Fruit fly (Drosophila melanogaster) whole organism, prepupa: Measurements from ENCODE around the gene CG13896.

Source experiments
- CG10631 ChIP-seq: fragments of 200-800 bp; sonication (Bioruptor generic); optimal IDR thresholded peaks from 2 replicates; lab custom pipeline; 2016; ENCODE audit warnings: missing biosample characterization, missing genetic modification characterization
- CG10669 ChIP-seq: fragments of 200-800 bp; sonication (Bioruptor generic); optimal IDR thresholded peaks from 3 replicates; lab custom pipeline; 2018; ENCODE audit warnings: missing biosample characterization, mild to moderate bottlenecking, missing genetic modification characterization, moderate library complexity
- CG11762 ChIP-seq: fragments of 200-800 bp; sonication (Bioruptor generic); optimal IDR thresholded peaks from 3 replicates; lab custom pipeline; 2016; ENCODE audit warnings: missing biosample characterization, missing genetic modification characterization; ENCODE audit not compliant: insufficient read depth
- CG15336 ChIP-seq: fragments of 200-800 bp; sonication (Bioruptor generic); IDR thresholded peaks from 2 replicates; pipeline ENCODE4 v1.3.6; 2022; ENCODE audit warnings: missing biosample characterization, missing genetic modification characterization
- CG16779 ChIP-seq: fragments of 200-800 bp; sonication (Bioruptor generic); optimal IDR thresholded peaks from 3 replicates; lab custom pipeline; 2017; ENCODE audit warnings: missing biosample characterization, mild to moderate bottlenecking, missing genetic modification characterization
- CG3032 ChIP-seq: fragments of 200-800 bp; optimal IDR thresholded peaks from 2 replicates; lab custom pipeline; 2019; ENCODE audit warnings: missing biosample characterization, mild to moderate bottlenecking, missing genetic modification characterization, moderate library complexity
- CG31627 ChIP-seq: fragments of 200-800 bp; sonication (Bioruptor generic); optimal IDR thresholded peaks from 3 replicates; lab custom pipeline; 2016; ENCODE audit warnings: missing biosample characterization, missing genetic modification characterization
- CG34406 ChIP-seq: fragments of 200-800 bp; sonication (Bioruptor generic); optimal IDR thresholded peaks from 3 replicates; lab custom pipeline; 2016; ENCODE audit warnings: missing biosample characterization, missing genetic modification characterization
- CG3919 ChIP-seq: fragments of 200-800 bp; sonication (Bioruptor generic); optimal IDR thresholded peaks from 3 replicates; lab custom pipeline; 2016; ENCODE audit warnings: missing biosample characterization, missing genetic modification characterization
- CG4318 ChIP-seq: fragments of 200-800 bp; sonication (Bioruptor generic); optimal IDR thresholded peaks from 3 replicates; lab custom pipeline; 2017; ENCODE audit warnings: missing biosample characterization, mild to moderate bottlenecking, missing genetic modification characterization
- CG6163 ChIP-seq: fragments of 200-800 bp; sonication (Bioruptor generic); IDR thresholded peaks from 3 replicates; pipeline ENCODE4 v1.3.6; 2022; ENCODE audit warnings: missing biosample characterization, missing genetic modification characterization
- CG6792 ChIP-seq: fragments of 200-800 bp; sonication (Bioruptor generic); optimal IDR thresholded peaks from 3 replicates; lab custom pipeline; 2016; ENCODE audit warnings: missing biosample characterization, missing genetic modification characterization
- CG6808 ChIP-seq: fragments of 200-800 bp; sonication (Bioruptor generic); optimal IDR thresholded peaks from 3 replicates; lab custom pipeline; 2017; ENCODE audit warnings: missing biosample characterization, missing genetic modification characterization, mild to moderate bottlenecking, moderate library complexity, missing genetic modification reagents
- CG6854 ChIP-seq: fragments of 200-800 bp; sonication (Bioruptor generic); optimal IDR thresholded peaks from 2 replicates; lab custom pipeline; 2017; ENCODE audit warnings: missing biosample characterization, mild to moderate bottlenecking, missing genetic modification characterization
- CG7368 ChIP-seq: fragments of 200-800 bp; sonication (Bioruptor generic); optimal IDR thresholded peaks from 3 replicates; lab custom pipeline; 2016; ENCODE audit warnings: missing biosample characterization, missing genetic modification characterization
- CG8119 ChIP-seq: fragments of 200-800 bp; sonication (Bioruptor generic); IDR thresholded peaks from 3 replicates; pipeline ENCODE4 v1.3.6; 2022; ENCODE audit warnings: missing biosample characterization, missing genetic modification characterization
- CG8632 ChIP-seq: fragments of 200-800 bp; sonication (Bioruptor generic); optimal IDR thresholded peaks from 3 replicates; lab custom pipeline; 2016; ENCODE audit warnings: missing biosample characterization, missing genetic modification characterization
- CG9139 ChIP-seq: fragments of 200-800 bp; sonication (Bioruptor generic); optimal IDR thresholded peaks from 3 replicates; lab custom pipeline; 2017; ENCODE audit warnings: missing biosample characterization, mild to moderate bottlenecking, missing genetic modification characterization
- Eip78C ChIP-seq: fragments of 200-800 bp; sonication (Bioruptor generic); peaks from one replicate; lab custom pipeline; 2016; ENCODE audit warnings: missing biosample characterization, missing genetic modification characterization
- Ets21C ChIP-seq: fragments of 200-800 bp; sonication (Bioruptor generic); optimal IDR thresholded peaks from 3 replicates; lab custom pipeline; 2016; ENCODE audit warnings: missing biosample characterization, missing genetic modification characterization
- Ets96B ChIP-seq: fragments of 200-800 bp; optimal IDR thresholded peaks from 2 replicates; lab custom pipeline; 2019; ENCODE audit warnings: missing biosample characterization, mild to moderate bottlenecking, missing genetic modification characterization, moderate library complexity
- Gug ChIP-seq: fragments of 200-800 bp; sonication (Bioruptor generic); IDR thresholded peaks from 2 replicates; pipeline ENCODE4 v1.3.6; 2022; ENCODE audit warnings: missing biosample characterization, missing genetic modification characterization
- Hr39 ChIP-seq: fragments of 200-800 bp; sonication (Bioruptor generic); optimal IDR thresholded peaks from 2 replicates; lab custom pipeline; 2016; ENCODE audit warnings: missing biosample characterization, missing genetic modification characterization
- Hr4 ChIP-seq: fragments of 200-800 bp; sonication (Bioruptor generic); optimal IDR thresholded peaks from 3 replicates; lab custom pipeline; 2016; ENCODE audit warnings: missing biosample characterization, missing genetic modification characterization
- Lpt ChIP-seq: fragments of 200-800 bp; sonication (Bioruptor generic); optimal IDR thresholded peaks from 3 replicates; lab custom pipeline; 2016; ENCODE audit warnings: missing biosample characterization, missing genetic modification characterization
- OdsH ChIP-seq: fragments of 200-800 bp; sonication (Bioruptor generic); optimal IDR thresholded peaks from 3 replicates; lab custom pipeline; 2016; ENCODE audit warnings: missing biosample characterization, missing genetic modification characterization
- Smox ChIP-seq: fragments of 200-800 bp; sonication (Bioruptor generic); optimal IDR thresholded peaks from 3 replicates; lab custom pipeline; 2016; ENCODE audit warnings: missing biosample characterization, missing genetic modification characterization
- Sox102F ChIP-seq: fragments of 200-800 bp; sonication (Bioruptor generic); optimal IDR thresholded peaks from 2 replicates; lab custom pipeline; 2016; ENCODE audit warnings: missing biosample characterization, mild to moderate bottlenecking, missing genetic modification characterization
- Sox14 ChIP-seq: fragments of 200-800 bp; sonication (Bioruptor generic); optimal IDR thresholded peaks from 3 replicates; lab custom pipeline; 2016; ENCODE audit warnings: missing biosample characterization, missing genetic modification characterization
- Sox15 ChIP-seq: fragments of 200-800 bp; sonication (Bioruptor generic); optimal IDR thresholded peaks from 3 replicates; lab custom pipeline; 2016; ENCODE audit warnings: missing biosample characterization, missing genetic modification characterization
- achi ChIP-seq: fragments of 200-800 bp; sonication (Bioruptor generic); optimal IDR thresholded peaks from 3 replicates; lab custom pipeline; 2016; ENCODE audit warnings: missing biosample characterization, missing genetic modification characterization
- acj6 ChIP-seq: fragments of 200-800 bp; sonication (Bioruptor generic); optimal IDR thresholded peaks from 3 replicates; lab custom pipeline; 2016; ENCODE audit warnings: missing biosample characterization, missing genetic modification characterization
- cyc ChIP-seq: fragments of 200-800 bp; sonication (Bioruptor generic); optimal IDR thresholded peaks from 3 replicates; lab custom pipeline; 2016; ENCODE audit warnings: missing biosample characterization, missing genetic modification characterization
- dac ChIP-seq: fragments of 200-800 bp; sonication (Bioruptor generic); optimal IDR thresholded peaks from 2 replicates; lab custom pipeline; 2017; ENCODE audit warnings: missing biosample characterization, mild to moderate bottlenecking, missing genetic modification characterization
- dsx ChIP-seq: fragments of 200-800 bp; optimal IDR thresholded peaks from 3 replicates; lab custom pipeline; 2019; ENCODE audit warnings: missing biosample characterization, mild to moderate bottlenecking, missing genetic modification characterization, moderate library complexity; ENCODE audit not compliant: poor library complexity, severe bottlenecking
- esn ChIP-seq: fragments of 200-800 bp; sonication (Bioruptor generic); optimal IDR thresholded peaks from 2 replicates; lab custom pipeline; 2016; ENCODE audit warnings: missing biosample characterization, mild to moderate bottlenecking, missing genetic modification characterization, moderate library complexity
- fd85E ChIP-seq: fragments of 200-800 bp; sonication (Bioruptor generic); optimal IDR thresholded peaks from 3 replicates; lab custom pipeline; 2016; ENCODE audit warnings: missing biosample characterization, missing genetic modification characterization
- fkh ChIP-seq: fragments of 200-800 bp; sonication (Bioruptor generic); optimal IDR thresholded peaks from 3 replicates; lab custom pipeline; 2017; ENCODE audit warnings: missing biosample characterization, mild to moderate bottlenecking, missing genetic modification characterization, moderate library complexity
- lz ChIP-seq: fragments of 200-800 bp; sonication (Bioruptor generic); optimal IDR thresholded peaks from 3 replicates; lab custom pipeline; 2016; ENCODE audit warnings: missing biosample characterization, missing genetic modification characterization
- net ChIP-seq: fragments of 200-800 bp; sonication (Bioruptor generic); optimal IDR thresholded peaks from 3 replicates; lab custom pipeline; 2016; ENCODE audit warnings: missing biosample characterization, missing genetic modification characterization
- pdm3 ChIP-seq: fragments of 200-800 bp; sonication (Bioruptor generic); optimal IDR thresholded peaks from 3 replicates; lab custom pipeline; 2016; ENCODE audit warnings: missing biosample characterization, missing genetic modification characterization
- ss ChIP-seq, 2 experiments: fragments of 200-800 bp; sonication (Bioruptor generic); optimal IDR thresholded peaks; 2 replicates in 1 of 2; 3 replicates in 1 of 2; lab custom pipeline; 2017 to 2018; ENCODE audit warnings: mild to moderate bottlenecking in 2 of 2, missing biosample characterization in 2 of 2, missing genetic modification characterization in 2 of 2, moderate library complexity in 1 of 2
- svp ChIP-seq: fragments of 200-800 bp; sonication (Bioruptor generic); peaks from one replicate; lab custom pipeline; 2016; ENCODE audit warnings: missing biosample characterization, missing genetic modification characterization
- topi ChIP-seq: fragments of 200-800 bp; sonication (Bioruptor generic); optimal IDR thresholded peaks from 3 replicates; lab custom pipeline; 2016; ENCODE audit warnings: missing biosample characterization, missing genetic modification characterization
- vri ChIP-seq: fragments of 200-800 bp; sonication (Bioruptor generic); optimal IDR thresholded peaks from 3 replicates; lab custom pipeline; 2016; ENCODE audit warnings: missing biosample characterization, mild to moderate bottlenecking, missing genetic modification characterization

The CG13896 gene

DNA sequence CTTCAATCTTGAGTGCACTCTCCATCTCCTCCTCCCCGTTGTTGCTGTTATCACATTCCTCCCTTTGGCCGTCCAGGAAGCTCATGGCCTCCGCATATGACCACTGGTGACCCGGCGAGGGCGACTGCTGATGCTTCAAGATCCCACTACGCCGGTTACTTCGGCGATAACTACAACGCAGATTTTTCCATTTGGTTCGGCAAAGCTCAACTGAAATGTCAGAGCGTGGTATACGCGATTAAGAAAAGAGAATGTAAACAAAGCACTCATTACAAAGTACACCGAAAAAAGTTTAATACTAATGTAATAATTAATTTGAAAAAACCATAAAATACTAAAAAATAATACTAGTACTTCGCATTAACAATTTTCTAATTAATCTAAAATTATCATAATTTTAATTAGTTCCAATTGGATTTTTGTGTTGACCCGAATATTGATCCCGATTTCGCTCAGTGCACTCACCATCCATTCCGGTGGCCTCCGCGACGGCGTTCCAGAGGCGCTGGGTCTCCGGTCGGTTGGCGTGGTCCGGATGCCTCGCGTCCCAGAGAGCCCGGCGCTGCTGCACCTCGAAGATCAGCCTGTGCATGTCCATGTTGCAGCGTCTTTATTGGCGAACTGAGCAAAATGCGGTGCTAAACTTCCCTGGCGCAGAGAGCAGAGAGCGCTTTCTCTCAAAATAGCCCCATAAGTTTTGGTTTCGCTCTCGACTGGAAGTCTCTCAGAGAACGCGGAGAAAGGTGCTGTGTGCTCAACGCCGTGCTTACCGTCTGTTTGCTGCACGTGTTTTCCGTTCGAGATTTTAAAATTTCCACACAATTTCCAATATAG, 27.1 kb upstream of the CG13896 start (continued):
- TF ChIP-seq svp (GFP tag; lab: Kevin White, UChicago) (peak; percentile 98), CG7368 (GFP tag; lab: Kevin White, UChicago) (peak; percentile 96), CG3032 (tag; lab: Kevin White, UChicago) (peak; percentile 98), Lpt (peak; percentile 92), CG6792 (GFP tag; lab: Kevin White, UChicago) (peak; percentile 96), CG11762 (GFP tag; lab: Kevin White, UChicago) (peak; percentile 96), CG8119 (peak; percentile 97), vri (peak; percentile 80), Hr4 (peak; percentile 92), CG16779 (tag; lab: Kevin White, UChicago) (peak; percentile 95), achi (GFP tag; lab: Kevin White, UChicago) (peak; percentile 97), Sox15 (peak; percentile 93), fd85E (GFP tag; lab: Kevin White, UChicago) (peak; percentile 73), CG6808 (GFP tag; lab: Kevin White, UChicago) (peak; percentile 96), lz (GFP tag; lab: Kevin White, UChicago) (peak; percentile 92), CG6854 (GFP tag; lab: Kevin White, UChicago) (peak; percentile 89), Gug (GFP tag; lab: Robert Waterston, UW) (peak; percentile 96), esn (peak; percentile 96), Hr39 (GFP tag; lab: Kevin White, UChicago) (peak; percentile 79), CG15336 (GFP tag; lab: Robert Waterston, UW) (peak; percentile 98), CG31627 (GFP tag; lab: Kevin White, UChicago) (peak; percentile 88)

DNA sequence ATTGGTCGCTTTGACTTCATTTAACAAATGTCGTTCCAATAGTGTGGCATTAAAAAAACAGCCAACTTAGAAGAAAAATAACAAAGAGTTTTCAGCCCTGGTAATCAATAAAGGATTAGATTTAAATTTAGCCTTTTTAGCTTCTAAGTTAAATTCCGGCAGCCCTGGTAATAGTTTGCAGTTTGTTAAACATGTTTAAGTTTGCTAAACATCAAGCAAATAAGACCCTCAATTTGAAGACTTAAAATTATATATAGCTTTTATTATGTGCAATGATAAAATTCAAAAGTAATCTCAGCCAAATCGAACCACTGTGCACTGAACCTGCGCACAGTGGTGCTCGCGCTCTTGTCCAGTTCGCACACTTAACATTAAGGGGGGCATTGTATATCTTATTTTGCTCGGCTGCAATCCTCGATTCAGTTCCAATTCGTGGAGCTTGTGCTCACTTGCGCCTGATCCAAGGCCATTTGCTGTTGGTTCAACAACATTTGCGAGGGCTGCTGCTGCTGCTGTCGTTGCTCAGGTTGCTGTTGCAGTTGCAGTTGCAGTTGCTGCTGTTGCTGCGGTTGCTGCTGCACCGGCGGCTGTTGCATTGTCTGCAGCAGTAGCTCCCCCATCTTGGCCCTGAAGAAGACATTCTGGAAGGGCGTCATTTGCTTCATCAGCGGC, 25.9 kb upstream of the CG13896 start:
- TF ChIP-seq acj6 (GFP tag; lab: Kevin White, UChicago): peak; percentile 43
- no peak for TF ChIP-seq Hr4
- no peak for TF ChIP-seq cyc
- TF ChIP-seq Sox102F (GFP tag; lab: Kevin White, UChicago): peak; percentile 7
- no peak for TF ChIP-seq Sox15
- TF ChIP-seq CG34406 (GFP tag; lab: Kevin White, UChicago): peak; percentile 9
- TF ChIP-seq Ets21C (GFP tag; lab: Kevin White, UChicago): no peak
- no peak for TF ChIP-seq Smox
- TF ChIP-seq topi (GFP tag; lab: Kevin White, UChicago): peak; percentile 15
- no peak for TF ChIP-seq CG8119
- no peak for TF ChIP-seq CG31627 (GFP tag; lab: Kevin White, UChicago)
- TF ChIP-seq fd85E (GFP tag; lab: Kevin White, UChicago): no peak
- TF ChIP-seq CG3919 (GFP tag; lab: Kevin White, UChicago): peak; percentile 29
- peak; percentile 17 for TF ChIP-seq dsx (GFP tag; lab: Kevin White, UChicago)
- no peak for TF ChIP-seq CG4318 (GFP tag; lab: Kevin White, UChicago)
- no peak for TF ChIP-seq Gug (GFP tag; lab: Robert Waterston, UW)
- peak; percentile 46 for TF ChIP-seq CG8632
- peak; percentile 20 for TF ChIP-seq CG9139 (GFP tag; lab: Kevin White, UChicago)
- peak; percentile 69 for TF ChIP-seq Eip78C (GFP tag; lab: Kevin White, UChicago)
- peak; percentile 36; the same call in 2 of the 3 replicates for TF ChIP-seq CG6163 (GFP tag; lab: Robert Waterston, UW)
- TF ChIP-seq pdm3 (GFP tag; lab: Kevin White, UChicago): no peak
- TF ChIP-seq Lpt: no peak
- peak; percentile 25 for TF ChIP-seq CG3032 (tag; lab: Kevin White, UChicago)
- TF ChIP-seq Sox14 (GFP tag; lab: Kevin White, UChicago): peak; percentile 23
- peak; percentile 26 for TF ChIP-seq CG6808 (GFP tag; lab: Kevin White, UChicago)
- peak; percentile 21 for TF ChIP-seq svp (GFP tag; lab: Kevin White, UChicago)
- no peak for TF ChIP-seq CG7368 (GFP tag; lab: Kevin White, UChicago)
- peak; percentile 27 for TF ChIP-seq CG10631
- peak; percentile 21 for TF ChIP-seq Ets96B (tag; lab: Kevin White, UChicago)
- no peak for TF ChIP-seq fkh (GFP tag; lab: Kevin White, UChicago)
- TF ChIP-seq ss (GFP tag; optimal IDR thresholded peaks at IDR 0.05; lab: Kevin White, UChicago): peak in 1 of 2 experiments; percentile 23
- TF ChIP-seq dac: no peak
- peak; percentile 18 for TF ChIP-seq CG6792 (GFP tag; lab: Kevin White, UChicago)
- no peak for TF ChIP-seq Hr39 (GFP tag; lab: Kevin White, UChicago)
- TF ChIP-seq OdsH: peak; percentile 16
- peak; percentile 4 for TF ChIP-seq achi (GFP tag; lab: Kevin White, UChicago)
- peak; percentile 1 for TF ChIP-seq esn
- peak; percentile 35 for TF ChIP-seq CG10669 (GFP tag; lab: Kevin White, UChicago)
- TF ChIP-seq net (GFP tag; lab: Kevin White, UChicago): peak; percentile 21
